Fruit fly (Drosophila melanogaster): ENCODE measurements around the gene CG7565.

Gene CG7565

dm6 chr3L:8094652-8095129 is 3.1 kb upstream of the CG7565 start:
- peak in 1 of 2 experiments; percentile 26 for TF ChIP-seq foxo (GFP tag; optimal IDR thresholded peaks at IDR 0.05)
- TF ChIP-seq brk (GFP tag; optimal IDR thresholded peaks at IDR 0.05), result no peak
- no peak for TF ChIP-seq CrebA (GFP tag; optimal IDR thresholded peaks at IDR 0.05; ENCODE audit: borderline replicate concordance)
- no peak for TF ChIP-seq Rel (GFP tag; optimal IDR thresholded peaks at IDR 0.05)
- TF ChIP-seq Rel (tag; optimal IDR thresholded peaks at IDR 0.05), result peak; percentile 63
- peak; percentile 30 for TF ChIP-seq Hr83 (GFP tag; optimal IDR thresholded peaks at IDR 0.05; ENCODE audit: poor library complexity, severe bottlenecking)
- peak; percentile 13 for TF ChIP-seq rgr (GFP tag; optimal IDR thresholded peaks at IDR 0.05)
- no peak for TF ChIP-seq usp (GFP tag; optimal IDR thresholded peaks at IDR 0.05)
- no peak for TF ChIP-seq GATAd (GFP tag; optimal IDR thresholded peaks at IDR 0.05)
- peak; percentile 11 for TF ChIP-seq HLH106 (tag; optimal IDR thresholded peaks at IDR 0.05)
- TF ChIP-seq dmrt93B (GFP tag; optimal IDR thresholded peaks at IDR 0.05), result no peak

DNA sequence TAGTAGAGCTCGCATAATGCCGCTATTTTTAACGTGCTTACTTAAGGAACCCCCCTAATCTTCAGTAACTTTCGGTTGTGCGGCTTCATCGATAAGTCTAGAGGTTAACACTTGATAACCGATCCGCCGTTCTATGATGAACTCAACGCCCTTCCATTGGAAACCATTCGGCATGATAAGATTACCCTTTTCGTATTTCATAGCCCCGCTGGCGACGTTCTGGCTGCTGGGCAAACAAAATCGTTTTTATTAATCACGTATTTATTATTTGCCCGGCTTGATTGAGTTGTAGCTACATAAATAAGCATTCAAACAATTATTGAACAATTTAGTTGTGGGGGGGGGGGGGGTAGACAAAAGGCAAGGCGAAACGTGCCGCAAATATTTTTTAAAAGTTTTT is 2.0 kb upstream of the CG7565 start:
- no peak for TF ChIP-seq woc (GFP tag; optimal IDR thresholded peaks at IDR 0.05)
- no peak for TF ChIP-seq Jra (GFP tag; optimal IDR thresholded peaks at IDR 0.05)
- TF ChIP-seq Hr78 (GFP tag; optimal IDR thresholded peaks at IDR 0.05), result no peak
- TF ChIP-seq Vsx2 (GFP tag; optimal IDR thresholded peaks at IDR 0.05; ENCODE audit: partially characterized antibody), result no peak
- no peak for TF ChIP-seq tai (GFP tag; optimal IDR thresholded peaks at IDR 0.05)
- TF ChIP-seq Myc (optimal IDR thresholded peaks at IDR 0.05), result no peak
- TF ChIP-seq Rel (GFP tag; optimal IDR thresholded peaks at IDR 0.05), result no peak
- peak; percentile 92 for TF ChIP-seq Rel (tag; optimal IDR thresholded peaks at IDR 0.05)
- TF ChIP-seq fru (GFP tag; optimal IDR thresholded peaks at IDR 0.05), result peak; percentile 11
- no peak for TF ChIP-seq HLH106 (tag; optimal IDR thresholded peaks at IDR 0.05)
- no peak for TF ChIP-seq ey (GFP tag; optimal IDR thresholded peaks at IDR 0.05)
- no peak for TF ChIP-seq Hnf4 (GFP tag; optimal IDR thresholded peaks at IDR 0.05)
- TF ChIP-seq Dfd (GFP tag; optimal IDR thresholded peaks at IDR 0.05), result no peak
- no peak for TF ChIP-seq rgr (GFP tag; optimal IDR thresholded peaks at IDR 0.05)
- no peak for TF ChIP-seq Abd-B (GFP tag; optimal IDR thresholded peaks at IDR 0.05)
- no peak for TF ChIP-seq dl (GFP tag; optimal IDR thresholded peaks at IDR 0.05; ENCODE audit: insufficient read depth in 1 of 2, partially characterized antibody in 2 of 2)
- peak; percentile 16 for TF ChIP-seq br (GFP tag; optimal IDR thresholded peaks at IDR 0.05)
- TF ChIP-seq Hr83 (GFP tag; optimal IDR thresholded peaks at IDR 0.05; ENCODE audit: poor library complexity, severe bottlenecking), result no peak
- TF ChIP-seq Mio (GFP tag; optimal IDR thresholded peaks at IDR 0.05), result no peak
- no peak for TF ChIP-seq CrebA (GFP tag; optimal IDR thresholded peaks at IDR 0.05; ENCODE audit: borderline replicate concordance)
- TF ChIP-seq GATAd (GFP tag; optimal IDR thresholded peaks at IDR 0.05), result no peak

DNA sequence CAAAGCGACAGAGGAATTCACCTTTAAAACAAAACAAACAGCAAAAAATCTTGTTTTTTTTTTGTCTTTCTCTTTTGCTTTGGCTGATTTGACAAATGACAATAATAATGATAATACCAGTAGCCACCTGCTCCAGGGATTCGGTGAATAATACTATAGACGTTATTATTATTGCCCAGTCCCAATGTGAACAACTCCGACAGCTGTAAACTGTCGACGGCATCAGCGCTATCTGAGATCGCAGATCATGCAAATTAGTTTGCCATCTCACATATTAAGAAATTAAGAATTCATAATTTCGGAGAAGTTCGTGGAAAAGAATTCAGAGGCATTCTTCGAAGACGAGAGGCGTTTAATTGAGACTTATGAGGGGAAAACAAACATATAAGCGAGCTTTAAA is 5.4 kb downstream of the CG7565 start:
- no peak for TF ChIP-seq N (GFP tag; optimal IDR thresholded peaks at IDR 0.05)
- TF ChIP-seq jim (GFP tag; optimal IDR thresholded peaks at IDR 0.05), result no peak
- no peak for TF ChIP-seq woc (GFP tag; optimal IDR thresholded peaks at IDR 0.05)
- no peak for TF ChIP-seq psq (GFP tag; optimal IDR thresholded peaks at IDR 0.05)
- no peak for TF ChIP-seq fru (GFP tag; optimal IDR thresholded peaks at IDR 0.05)
- TF ChIP-seq Hr78 (GFP tag; optimal IDR thresholded peaks at IDR 0.05), result no peak
- no peak for TF ChIP-seq Abd-B (GFP tag; optimal IDR thresholded peaks at IDR 0.05)
- TF ChIP-seq HLH106 (tag; optimal IDR thresholded peaks at IDR 0.05), result no peak
- TF ChIP-seq Vsx2 (GFP tag; optimal IDR thresholded peaks at IDR 0.05; ENCODE audit: partially characterized antibody), result no peak
- TF ChIP-seq Hr83 (GFP tag; optimal IDR thresholded peaks at IDR 0.05; ENCODE audit: poor library complexity, severe bottlenecking), result no peak
- no peak for TF ChIP-seq usp (GFP tag; optimal IDR thresholded peaks at IDR 0.05)
- no peak for TF ChIP-seq OdsH (GFP tag; optimal IDR thresholded peaks at IDR 0.05)
- TF ChIP-seq foxo (GFP tag; optimal IDR thresholded peaks at IDR 0.05), result no peak

DNA sequence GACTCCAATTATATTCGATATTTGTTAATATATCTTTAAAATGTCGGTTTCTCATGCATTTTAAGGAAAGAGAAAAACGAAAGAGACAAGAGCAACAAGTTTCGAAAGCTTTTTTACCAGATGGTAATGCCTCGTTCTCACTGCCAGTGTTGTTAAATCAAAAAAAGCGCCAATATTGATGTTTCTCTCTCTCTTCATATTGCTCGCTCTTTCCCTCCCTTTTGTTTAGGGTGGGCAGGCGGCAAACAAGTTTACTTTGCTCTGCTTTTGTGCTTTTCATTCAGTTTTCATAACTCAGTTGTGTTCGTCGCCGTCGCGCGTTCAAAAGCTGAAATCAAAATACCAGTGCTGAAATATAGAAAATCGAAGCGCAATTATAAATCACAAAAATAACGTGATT is 9.8 kb downstream of the CG7565 start:
- TF ChIP-seq brk (GFP tag; optimal IDR thresholded peaks at IDR 0.05), result peak; percentile 92
- TF ChIP-seq fru (GFP tag; optimal IDR thresholded peaks at IDR 0.05), result peak; percentile 49
- TF ChIP-seq CG32264 (GFP tag; optimal IDR thresholded peaks at IDR 0.05), result peak; percentile 60
- TF ChIP-seq tai (GFP tag; optimal IDR thresholded peaks at IDR 0.05), result peak; percentile 22
- TF ChIP-seq Hnf4 (GFP tag; optimal IDR thresholded peaks at IDR 0.05), result peak; percentile 86
- peak; percentile 80 for TF ChIP-seq sage (GFP tag; optimal IDR thresholded peaks at IDR 0.05)
- no peak for TF ChIP-seq jim (GFP tag; optimal IDR thresholded peaks at IDR 0.05)
- no peak for TF ChIP-seq CrebA (GFP tag; optimal IDR thresholded peaks at IDR 0.05; ENCODE audit: borderline replicate concordance)
- no peak for TF ChIP-seq Mio (GFP tag; optimal IDR thresholded peaks at IDR 0.05)
- TF ChIP-seq Vsx2 (GFP tag; optimal IDR thresholded peaks at IDR 0.05; ENCODE audit: partially characterized antibody), result peak; percentile 54
- no peak for TF ChIP-seq GATAd (GFP tag; optimal IDR thresholded peaks at IDR 0.05)
- no peak for TF ChIP-seq sv (GFP tag; optimal IDR thresholded peaks at IDR 0.05)
- TF ChIP-seq rgr (GFP tag; optimal IDR thresholded peaks at IDR 0.05), result peak; percentile 76
- TF ChIP-seq dsf (GFP tag; optimal IDR thresholded peaks at IDR 0.05; ENCODE audit: borderline replicate concordance), result peak; percentile 57
- no peak for TF ChIP-seq CG9705 (GFP tag; optimal IDR thresholded peaks at IDR 0.05)
- peak; percentile 78 for TF ChIP-seq h (GFP tag; optimal IDR thresholded peaks at IDR 0.05)
- no peak for TF ChIP-seq pan (optimal IDR thresholded peaks at IDR 0.05)
- TF ChIP-seq ey (GFP tag; optimal IDR thresholded peaks at IDR 0.05), result peak; percentile 32
- no peak for TF ChIP-seq Dfd (GFP tag; optimal IDR thresholded peaks at IDR 0.05)
- TF ChIP-seq usp (GFP tag; optimal IDR thresholded peaks at IDR 0.05), result no peak
- peak; percentile 65 for TF ChIP-seq psq (GFP tag; optimal IDR thresholded peaks at IDR 0.05)
- TF ChIP-seq Sp1 (GFP tag; optimal IDR thresholded peaks at IDR 0.05), result peak; percentile 63
- TF ChIP-seq dmrt93B (GFP tag; optimal IDR thresholded peaks at IDR 0.05), result no peak
- TF ChIP-seq woc (GFP tag; optimal IDR thresholded peaks at IDR 0.05), result peak; percentile 32
- no peak for TF ChIP-seq Abd-B (GFP tag; optimal IDR thresholded peaks at IDR 0.05)
- no peak for TF ChIP-seq lola (GFP tag; optimal IDR thresholded peaks at IDR 0.05)
- TF ChIP-seq N (GFP tag; optimal IDR thresholded peaks at IDR 0.05), result no peak
- TF ChIP-seq Hr83 (GFP tag; optimal IDR thresholded peaks at IDR 0.05; ENCODE audit: poor library complexity, severe bottlenecking), result peak; percentile 88
- TF ChIP-seq OdsH (GFP tag; optimal IDR thresholded peaks at IDR 0.05), result peak; percentile 62
- TF ChIP-seq HLH106 (tag; optimal IDR thresholded peaks at IDR 0.05), result peak; percentile 17
- peak; percentile 79 for TF ChIP-seq br (GFP tag; optimal IDR thresholded peaks at IDR 0.05)
- peak; percentile 28 to 76 for TF ChIP-seq dl (GFP tag; optimal IDR thresholded peaks at IDR 0.05; ENCODE audit: insufficient read depth in 1 of 2, partially characterized antibody in 2 of 2)

Data from whole organism, wandering third instar larva.